Fruit fly (Drosophila melanogaster): Measurements from ENCODE around the gene CG3251.

The CG3251 gene

DNA sequence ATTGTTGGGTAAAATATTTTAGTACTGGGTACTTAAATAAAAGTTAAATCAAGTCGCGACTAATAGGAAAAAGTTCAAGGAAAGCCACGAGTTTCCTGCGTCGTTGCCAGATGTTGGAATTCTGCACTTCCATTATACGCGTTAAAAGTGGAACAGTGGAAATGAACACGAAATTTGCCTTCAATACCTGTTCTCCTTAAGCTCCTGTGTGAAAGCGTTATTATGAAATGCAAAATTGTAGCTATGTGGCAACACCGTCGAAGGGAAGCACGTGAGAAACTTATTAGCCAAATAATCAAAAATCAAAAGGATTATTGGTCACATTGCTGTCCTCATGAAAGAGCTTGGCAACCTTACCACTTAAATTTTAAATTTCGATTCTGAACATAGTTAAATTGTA, at the start of gene CG3251:
TSS of gene CG3251 (minus strand) at position 101 of the 400 bp plus-strand sequence.
- TF ChIP-seq CG7045 (GFP tag; optimal IDR thresholded peaks at IDR 0.05) (no peak), tj (GFP tag; optimal IDR thresholded peaks at IDR 0.05) (no peak), pad (GFP tag; optimal IDR thresholded peaks at IDR 0.05) (no peak), cic (GFP tag; optimal IDR thresholded peaks at IDR 0.05) (no peak), Crg-1 (GFP tag; optimal IDR thresholded peaks at IDR 0.05) (no peak), toe (GFP tag; optimal IDR thresholded peaks at IDR 0.05) (no peak), bab1 (GFP tag; optimal IDR thresholded peaks at IDR 0.05) (no peak), Hr96 (GFP tag; optimal IDR thresholded peaks at IDR 0.05) (no peak), cnc (optimal IDR thresholded peaks at IDR 0.05) (no peak), Mnt (GFP tag; optimal IDR thresholded peaks at IDR 0.05) (no peak), CG5204 (GFP tag; optimal IDR thresholded peaks at IDR 0.05) (no peak), CG33017 (tag; optimal IDR thresholded peaks at IDR 0.05) (no peak), kay (GFP tag; ENCODE audit: borderline replicate concordance) (no peak), ovo (GFP tag; optimal IDR thresholded peaks at IDR 0.05) (no peak), CG7101 (tag; optimal IDR thresholded peaks at IDR 0.05) (no peak), Clk (GFP tag; optimal IDR thresholded peaks at IDR 0.05) (no peak), CG14711 (tag; optimal IDR thresholded peaks at IDR 0.05) (no peak), CG11617 (GFP tag; optimal IDR thresholded peaks at IDR 0.05) (no peak), CG12768 (GFP tag; optimal IDR thresholded peaks at IDR 0.05) (no peak), CG1620 (GFP tag; optimal IDR thresholded peaks at IDR 0.05) (no peak)

- TF ChIP-seq CG11617 (GFP tag; optimal IDR thresholded peaks at IDR 0.05) (no peak), CG5204 (GFP tag; optimal IDR thresholded peaks at IDR 0.05) (no peak), cnc (optimal IDR thresholded peaks at IDR 0.05) (no peak), toe (GFP tag; optimal IDR thresholded peaks at IDR 0.05) (no peak), CG7045 (GFP tag; optimal IDR thresholded peaks at IDR 0.05) (no peak), Hr96 (GFP tag; optimal IDR thresholded peaks at IDR 0.05) (no peak), Clk (GFP tag; optimal IDR thresholded peaks at IDR 0.05) (no peak)
Measured at dm6 chr2L:4734358-4734757, 43.9 kb upstream of the CG3251 start, which contains the start of gene CG15631. Gene CG15631 (minus strand): TSS chr2L:4734458.

- TF ChIP-seq Crg-1 (GFP tag; optimal IDR thresholded peaks at IDR 0.05), result no peak
- no peak for TF ChIP-seq CG1620 (GFP tag; optimal IDR thresholded peaks at IDR 0.05)
- TF ChIP-seq Mnt (GFP tag; optimal IDR thresholded peaks at IDR 0.05), result no peak
Measured at dm6 chr2L:4726021-4726420, 35.5 kb upstream of the CG3251 start.

dm6 chr2L:4701385-4701784, 10.9 kb upstream of the CG3251 start, which contains the start of gene Taf12L:
Gene Taf12L (minus strand): TSS chr2L:4701485.
- TF ChIP-seq CG7045 (GFP tag; optimal IDR thresholded peaks at IDR 0.05) (no peak), CG5204 (GFP tag; optimal IDR thresholded peaks at IDR 0.05) (no peak), Mnt (GFP tag; optimal IDR thresholded peaks at IDR 0.05) (no peak), bab1 (GFP tag; optimal IDR thresholded peaks at IDR 0.05) (no peak), pad (GFP tag; optimal IDR thresholded peaks at IDR 0.05) (no peak), CG14711 (tag; optimal IDR thresholded peaks at IDR 0.05) (no peak), tj (GFP tag; optimal IDR thresholded peaks at IDR 0.05) (no peak), kay (GFP tag; ENCODE audit: borderline replicate concordance) (no peak), CG1620 (GFP tag; optimal IDR thresholded peaks at IDR 0.05) (no peak), CG33017 (tag; optimal IDR thresholded peaks at IDR 0.05) (no peak), cnc (optimal IDR thresholded peaks at IDR 0.05) (no peak), Clk (GFP tag; optimal IDR thresholded peaks at IDR 0.05) (no peak), CG12768 (GFP tag; optimal IDR thresholded peaks at IDR 0.05) (no peak), ovo (GFP tag; optimal IDR thresholded peaks at IDR 0.05) (no peak), Hr96 (GFP tag; optimal IDR thresholded peaks at IDR 0.05) (no peak), CG7101 (tag; optimal IDR thresholded peaks at IDR 0.05) (no peak), toe (GFP tag; optimal IDR thresholded peaks at IDR 0.05) (no peak), Crg-1 (GFP tag; optimal IDR thresholded peaks at IDR 0.05) (no peak), CG11617 (GFP tag; optimal IDR thresholded peaks at IDR 0.05) (no peak), cic (GFP tag; optimal IDR thresholded peaks at IDR 0.05) (no peak)

DNA sequence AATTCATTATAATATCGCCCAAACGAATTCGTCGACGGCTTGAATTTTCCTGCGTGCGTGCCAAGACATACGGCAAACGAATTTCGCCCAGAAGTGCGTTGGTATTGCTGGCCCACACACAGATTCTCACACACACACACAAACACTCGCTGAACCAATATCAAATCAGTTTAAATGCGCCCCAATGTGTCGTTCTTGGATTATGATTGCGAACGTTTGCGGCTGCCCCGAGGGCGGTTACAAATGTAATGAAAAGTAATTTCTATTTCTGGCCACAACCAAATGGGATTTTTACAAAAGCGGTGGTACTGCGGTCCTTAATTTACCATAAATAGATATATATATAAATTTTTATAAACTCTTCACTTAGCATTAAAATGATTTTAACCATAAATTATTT, 8.3 kb upstream of the CG3251 start:
- TF ChIP-seq cnc (optimal IDR thresholded peaks at IDR 0.05), result no peak
- no peak for TF ChIP-seq tj (GFP tag; optimal IDR thresholded peaks at IDR 0.05)
- no peak for TF ChIP-seq CG1620 (GFP tag; optimal IDR thresholded peaks at IDR 0.05)
- no peak for TF ChIP-seq CG11617 (GFP tag; optimal IDR thresholded peaks at IDR 0.05)
- TF ChIP-seq CG7101 (tag; optimal IDR thresholded peaks at IDR 0.05), result no peak
- no peak for TF ChIP-seq kay (GFP tag; ENCODE audit: borderline replicate concordance)
- no peak for TF ChIP-seq CG7045 (GFP tag; optimal IDR thresholded peaks at IDR 0.05)
- no peak for TF ChIP-seq bab1 (GFP tag; optimal IDR thresholded peaks at IDR 0.05)
- no peak for TF ChIP-seq CG33017 (tag; optimal IDR thresholded peaks at IDR 0.05)
- TF ChIP-seq Hr96 (GFP tag; optimal IDR thresholded peaks at IDR 0.05), result no peak

DNA sequence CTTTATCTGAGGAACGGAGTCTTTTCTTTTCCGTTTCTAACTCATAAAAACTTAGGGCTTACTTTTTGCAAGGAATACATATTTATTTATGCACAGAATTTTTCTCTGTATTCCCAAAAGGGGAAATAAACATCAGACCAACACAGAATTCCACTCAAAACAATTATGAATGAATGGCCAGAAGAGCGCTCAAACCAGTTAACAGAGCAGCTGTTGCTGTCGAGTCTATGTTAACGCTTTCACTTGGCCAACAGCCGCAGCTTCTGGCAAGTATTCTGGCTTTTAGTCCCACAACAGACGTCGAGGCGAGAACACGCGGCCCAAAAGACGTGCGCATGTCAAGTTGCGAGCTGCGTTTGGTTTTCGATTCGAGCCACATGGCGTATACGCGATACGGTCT, 3.9 kb upstream of the CG3251 start, which contains the start of gene dcma:
TSS of gene dcma (plus strand) at position 301 of the 400 bp plus-strand sequence.
- TF ChIP-seq cic (GFP tag; optimal IDR thresholded peaks at IDR 0.05) (no peak), CG12768 (GFP tag; optimal IDR thresholded peaks at IDR 0.05) (no peak), CG5204 (GFP tag; optimal IDR thresholded peaks at IDR 0.05) (no peak), toe (GFP tag; optimal IDR thresholded peaks at IDR 0.05) (no peak)

- TF ChIP-seq Crg-1 (GFP tag; optimal IDR thresholded peaks at IDR 0.05) (no peak), Clk (GFP tag; optimal IDR thresholded peaks at IDR 0.05) (no peak)
Measured at dm6 chr2L:4687211-4687610, 3.3 kb downstream of the CG3251 start, which contains the start of gene Elba3. Gene Elba3 (plus strand): TSS chr2L:4687511.

Measured in whole organism, adult.